Fruit fly (Drosophila melanogaster) whole organism, embryonic: ENCODE data around the gene CG8765.

Source experiments
- Ada2b ChIP-seq: fragments of 200-800 bp; sonication (Bioruptor generic); IDR thresholded peaks from 2 replicates; pipeline ENCODE4 v1.3.6; 2022; ENCODE audit warnings: missing biosample characterization, missing genetic modification characterization
- Adf1 ChIP-seq: fragments of 200-800 bp; sonication (Bioruptor generic); IDR thresholded peaks from 2 replicates; pipeline ENCODE4 v1.3.6; 2022; ENCODE audit warnings: missing biosample characterization, missing genetic modification characterization
- Asciz ChIP-seq: fragments of 200-800 bp; sonication (Bioruptor generic); optimal IDR thresholded peaks from 2 replicates; lab custom pipeline; 2017; ENCODE audit warnings: missing biosample characterization, mild to moderate bottlenecking, missing genetic modification characterization, missing genetic modification reagents
- Awh ChIP-seq: fragments of 200-800 bp; sonication (Bioruptor generic); IDR thresholded peaks from 2 replicates; pipeline ENCODE4, ENCODE4 v1.3.6; 2022; ENCODE audit warnings: missing biosample characterization, missing genetic modification characterization
- BtbVII ChIP-seq: fragments of 200-800 bp; sonication (Bioruptor generic); optimal IDR thresholded peaks from 3 replicates; lab custom pipeline; 2017; ENCODE audit warnings: missing biosample characterization, mild to moderate bottlenecking, missing genetic modification characterization
- CG10979 ChIP-seq: fragments of 200-800 bp; sonication (Bioruptor generic); optimal IDR thresholded peaks from 2 replicates; lab custom pipeline; 2018; ENCODE audit warnings: missing biosample characterization, mild to moderate bottlenecking, missing genetic modification characterization, moderate library complexity
- CG11085 ChIP-seq: fragments of 200-800 bp; sonication (Bioruptor generic); IDR thresholded peaks from 2 replicates; pipeline ENCODE4 v1.3.6; 2022; ENCODE audit warnings: missing biosample characterization, missing genetic modification characterization
- CG12299 ChIP-seq: fragments of 200-800 bp; sonication (Bioruptor generic); optimal IDR thresholded peaks from 2 replicates; lab custom pipeline; 2018; ENCODE audit warnings: missing biosample characterization, mild to moderate bottlenecking, missing genetic modification characterization
- CG12942 ChIP-seq: fragments of 200-800 bp; sonication (Bioruptor generic); optimal IDR thresholded peaks from 3 replicates; lab custom pipeline; 2016; ENCODE audit warnings: missing biosample characterization, missing genetic modification characterization
- CG13287 ChIP-seq: fragments of 200-800 bp; sonication (Bioruptor generic); IDR thresholded peaks from 2 replicates; pipeline ENCODE4 v1.3.6; 2022; ENCODE audit warnings: missing biosample characterization, missing genetic modification characterization; ENCODE audit not compliant: partially characterized antibody
- CG17359 ChIP-seq: fragments of 200-800 bp; sonication (Bioruptor generic); optimal IDR thresholded peaks from 3 replicates; lab custom pipeline; 2018; ENCODE audit warnings: missing biosample characterization, mild to moderate bottlenecking, missing genetic modification characterization, moderate library complexity
- CG18262 ChIP-seq: fragments of 200-800 bp; optimal IDR thresholded peaks from 3 replicates; lab custom pipeline; 2019; ENCODE audit warnings: missing biosample characterization, mild to moderate bottlenecking, missing genetic modification characterization, moderate library complexity
- CG1832 ChIP-seq: fragments of 200-800 bp; sonication (Bioruptor generic); optimal IDR thresholded peaks from 2 replicates; lab custom pipeline; 2017; ENCODE audit warnings: missing biosample characterization, mild to moderate bottlenecking, missing genetic modification characterization, inconsistent platforms
- CG2678 ChIP-seq: fragments of 200-800 bp; sonication (Bioruptor generic); optimal IDR thresholded peaks from 3 replicates; lab custom pipeline; 2019; ENCODE audit warnings: missing biosample characterization, mild to moderate bottlenecking, missing genetic modification characterization, moderate library complexity
- CG3407 ChIP-seq: fragments of 200-800 bp; sonication (Bioruptor generic); optimal IDR thresholded peaks from 2 replicates; lab custom pipeline; 2018; ENCODE audit warnings: missing biosample characterization, mild to moderate bottlenecking, missing genetic modification characterization
- CG4282 ChIP-seq: fragments of 200-800 bp; sonication (Bioruptor generic); optimal IDR thresholded peaks from 2 replicates; lab custom pipeline; 2016; ENCODE audit warnings: missing biosample characterization, missing genetic modification characterization
- CG4424 ChIP-seq: fragments of 200-800 bp; sonication (Bioruptor generic); optimal IDR thresholded peaks from 3 replicates; lab custom pipeline; 2016; ENCODE audit warnings: missing biosample characterization, missing genetic modification characterization
- CG6683 ChIP-seq: fragments of 200-800 bp; sonication (Bioruptor generic); optimal IDR thresholded peaks from 2 replicates; lab custom pipeline; 2017; ENCODE audit warnings: missing biosample characterization, mild to moderate bottlenecking, missing genetic modification characterization, missing genetic modification reagents
- CG6813 ChIP-seq: fragments of 200-800 bp; sonication (Bioruptor generic); optimal IDR thresholded peaks from 2 replicates; lab custom pipeline; 2017; ENCODE audit warnings: missing biosample characterization, missing genetic modification characterization, mild to moderate bottlenecking, moderate library complexity, missing genetic modification reagents
- CG6854 ChIP-seq: fragments of 200-800 bp; sonication (Bioruptor generic); optimal IDR thresholded peaks from 3 replicates; lab custom pipeline; 2017; ENCODE audit warnings: missing biosample characterization, mild to moderate bottlenecking, missing genetic modification characterization
- CG7271 ChIP-seq: fragments of 200-800 bp; sonication (Bioruptor generic); optimal IDR thresholded peaks from 2 replicates; lab custom pipeline; 2018; ENCODE audit warnings: missing biosample characterization, mild to moderate bottlenecking, missing genetic modification characterization, moderate library complexity
- CG8281 ChIP-seq: fragments of 200-800 bp; sonication (Bioruptor generic); optimal IDR thresholded peaks from 2 replicates; lab custom pipeline; 2018; ENCODE audit warnings: missing biosample characterization, mild to moderate bottlenecking, missing genetic modification characterization, moderate library complexity
- CoRest ChIP-seq: fragments of 200-800 bp; sonication (Bioruptor generic); optimal IDR thresholded peaks from 3 replicates; lab custom pipeline; 2018; ENCODE audit warnings: missing biosample characterization, mild to moderate bottlenecking, missing genetic modification characterization, moderate library complexity
- CrebB ChIP-seq: fragments of 200-800 bp; sonication (Bioruptor generic); optimal IDR thresholded peaks from 3 replicates; lab custom pipeline; 2018; ENCODE audit warnings: missing biosample characterization, mild to moderate bottlenecking, missing genetic modification characterization
- D19B ChIP-seq: fragments of 200-800 bp; sonication (Bioruptor generic); optimal IDR thresholded peaks from 2 replicates; lab custom pipeline; 2017; ENCODE audit warnings: missing biosample characterization, mild to moderate bottlenecking, missing genetic modification characterization
- Dbx ChIP-seq: fragments of 200-800 bp; sonication (Bioruptor generic); IDR thresholded peaks from 3 replicates; pipeline ENCODE4 v1.3.6; 2022; ENCODE audit warnings: missing biosample characterization, missing genetic modification characterization
- Doc3 ChIP-seq: fragments of 200-800 bp; sonication (Bioruptor generic); IDR thresholded peaks from 3 replicates; pipeline ENCODE4 v1.3.6; 2022; ENCODE audit warnings: missing biosample characterization, missing genetic modification characterization; ENCODE audit not compliant: partially characterized antibody
- Ets97D ChIP-seq: fragments of 200-800 bp; sonication (Bioruptor generic); optimal IDR thresholded peaks from 3 replicates; lab custom pipeline; 2016; ENCODE audit warnings: missing biosample characterization, missing genetic modification characterization
- GATAe ChIP-seq: fragments of 200-800 bp; sonication (Bioruptor generic); conservative IDR thresholded peaks from 2 replicates; pipeline ENCODE4 v1.3.6; 2022; ENCODE audit warnings: missing biosample characterization, missing genetic modification characterization
- H2.0 ChIP-seq: fragments of 200-800 bp; sonication (Bioruptor generic); IDR thresholded peaks from 2 replicates; pipeline ENCODE4 v1.3.6; 2022; ENCODE audit warnings: missing biosample characterization, missing genetic modification characterization
- HLH3B ChIP-seq: fragments of 200-800 bp; sonication (Bioruptor generic); IDR thresholded peaks from 2 replicates; pipeline ENCODE4 v1.3.6; 2022; ENCODE audit warnings: missing biosample characterization, missing genetic modification characterization
- Oli ChIP-seq: fragments of 200-800 bp; sonication (Bioruptor generic); optimal IDR thresholded peaks from 2 replicates; lab custom pipeline; 2018; ENCODE audit warnings: missing biosample characterization, mild to moderate bottlenecking, missing genetic modification characterization, moderate library complexity
- Ravus ChIP-seq: fragments of 200-800 bp; sonication (Bioruptor generic); IDR thresholded peaks from 2 replicates; pipeline ENCODE4 v1.3.6; 2022; ENCODE audit warnings: missing biosample characterization, missing genetic modification characterization
- Six4 ChIP-seq: fragments of 200-800 bp; sonication (Bioruptor generic); optimal IDR thresholded peaks from 2 replicates; lab custom pipeline; 2016; ENCODE audit warnings: missing biosample characterization, missing genetic modification characterization
- Xrp1 ChIP-seq: fragments of 200-800 bp; sonication (Bioruptor generic); IDR thresholded peaks from 2 replicates; pipeline ENCODE4 v1.3.6; 2022; ENCODE audit warnings: missing biosample characterization, missing genetic modification characterization
- al ChIP-seq: fragments of 200-800 bp; sonication (Bioruptor generic); IDR thresholded peaks from 2 replicates; pipeline ENCODE4 v1.3.6; 2022; ENCODE audit warnings: missing biosample characterization, missing genetic modification characterization
- aop ChIP-seq: fragments of 200-800 bp; sonication (Bioruptor generic); IDR thresholded peaks from 2 replicates; pipeline ENCODE4 v1.3.6; 2022; ENCODE audit warnings: missing biosample characterization, missing genetic modification characterization
- bsh ChIP-seq, 2 experiments: fragments of 200-800 bp; sonication (Bioruptor generic); optimal IDR thresholded peaks; 2 replicates each; lab custom pipeline; 2017 to 2018; ENCODE audit warnings: mild to moderate bottlenecking in 2 of 2, missing biosample characterization in 2 of 2, missing genetic modification characterization in 2 of 2, moderate library complexity in 1 of 2
- ci ChIP-seq: fragments of 200-800 bp; sonication (Bioruptor generic); IDR thresholded peaks from 3 replicates; pipeline ENCODE4 v1.3.6; 2022; ENCODE audit warnings: missing biosample characterization, missing genetic modification characterization
- danr ChIP-seq: fragments of 200-800 bp; sonication (Bioruptor generic); IDR thresholded peaks from 2 replicates; pipeline ENCODE4 v1.3.6; 2022; ENCODE audit warnings: missing biosample characterization, missing genetic modification characterization
- disco-r ChIP-seq: fragments of 200-800 bp; sonication (Bioruptor generic); optimal IDR thresholded peaks from 2 replicates; lab custom pipeline; 2016; ENCODE audit warnings: missing biosample characterization, missing genetic modification characterization
- esg ChIP-seq: fragments of 200-800 bp; sonication (Bioruptor generic); conservative IDR thresholded peaks from 2 replicates; pipeline ENCODE4 v1.3.6; 2022; ENCODE audit warnings: missing biosample characterization, missing genetic modification characterization
- gsb ChIP-seq: fragments of 200-800 bp; sonication (Bioruptor generic); IDR thresholded peaks from 2 replicates; pipeline ENCODE4 v1.3.6; 2022; ENCODE audit warnings: missing biosample characterization, missing genetic modification characterization
- mirr ChIP-seq: fragments of 200-800 bp; sonication (Bioruptor generic); optimal IDR thresholded peaks from 3 replicates; lab custom pipeline; 2018; ENCODE audit warnings: missing biosample characterization, mild to moderate bottlenecking, missing genetic modification characterization
- org-1 ChIP-seq: fragments of 200-800 bp; sonication (Bioruptor generic); optimal IDR thresholded peaks from 2 replicates; lab custom pipeline; 2017; ENCODE audit warnings: missing biosample characterization, missing genetic modification characterization
- pnt ChIP-seq: fragments of 200-800 bp; sonication (Bioruptor generic); optimal IDR thresholded peaks from 3 replicates; lab custom pipeline; 2016; ENCODE audit warnings: missing biosample characterization, missing genetic modification characterization
- sob ChIP-seq: fragments of 200-800 bp; sonication (Bioruptor generic); IDR thresholded peaks from 2 replicates; pipeline ENCODE4 v1.3.6; 2022; ENCODE audit warnings: missing biosample characterization, missing genetic modification characterization

CG8765 gene

DNA sequence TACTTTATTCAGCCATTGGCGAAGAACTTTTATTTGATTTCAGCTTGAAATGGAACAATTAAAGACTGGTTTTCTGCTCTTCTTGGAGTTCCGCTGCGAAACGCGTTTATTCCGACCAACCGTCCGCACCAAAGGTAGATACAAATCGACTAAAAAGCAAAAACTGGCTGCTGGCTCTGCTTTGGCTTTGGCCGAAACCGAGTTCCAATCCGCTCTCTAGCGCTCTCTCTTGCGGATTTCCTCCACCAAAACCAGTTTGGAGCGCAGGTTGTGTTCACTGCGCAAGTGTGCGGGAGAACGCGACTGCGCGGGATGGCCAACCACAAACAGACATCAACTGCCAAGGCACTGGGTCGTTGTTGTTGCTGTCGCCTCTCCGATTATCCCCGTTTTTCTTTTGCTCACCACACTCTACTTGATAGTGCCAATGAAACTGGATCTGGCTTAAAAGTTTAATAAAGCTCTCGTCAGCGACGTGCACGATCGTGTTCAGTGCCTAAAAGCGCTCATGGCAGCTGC, 51.6 kb downstream of the CG8765 start, which contains the start of gene wnd (continued):
- TF ChIP-seq CG13287: peak; percentile 47; the same call in 1 of the 2 replicates

DNA sequence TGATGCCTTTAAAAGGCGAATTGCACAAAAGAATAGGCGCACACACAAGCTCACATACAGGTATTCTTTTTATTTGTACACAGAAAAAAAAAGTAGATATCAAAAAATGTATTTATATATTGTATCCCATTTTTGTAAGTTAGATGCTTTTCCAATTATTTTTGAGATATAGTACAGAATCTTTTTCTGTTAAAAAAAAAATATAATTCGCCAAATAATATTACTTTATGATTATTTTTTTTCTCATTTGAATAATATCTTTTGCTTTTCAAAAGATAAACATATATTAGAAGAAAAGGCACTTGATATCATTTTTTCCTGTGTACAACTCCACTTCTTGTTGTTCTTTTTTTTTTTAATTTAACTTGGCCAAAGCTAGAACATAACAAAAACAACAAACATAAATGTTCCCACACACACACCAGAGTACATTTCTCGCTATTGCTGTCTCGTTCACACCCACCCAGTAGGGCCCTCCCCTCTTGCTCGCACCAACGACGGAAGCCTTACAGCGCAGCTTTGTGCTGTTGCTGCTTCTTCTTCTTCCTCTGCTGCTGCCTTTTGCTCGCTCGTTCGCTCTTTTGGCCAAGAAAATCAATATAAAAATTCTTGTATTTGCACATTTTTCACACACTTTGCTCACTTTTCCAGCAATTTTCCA, 52.2 kb downstream of the CG8765 start:
- TF ChIP-seq HLH3B (GFP tag; lab: Robert Waterston, UW): peak; percentile 77
- TF ChIP-seq Asciz (GFP tag; lab: Kevin White, UChicago): peak; percentile 71
- peak; percentile 54 for TF ChIP-seq CG6854 (GFP tag; lab: Kevin White, UChicago)
- no peak for TF ChIP-seq aop
- no peak for TF ChIP-seq disco-r (GFP tag; lab: Kevin White, UChicago)
- peak; percentile 87 for TF ChIP-seq CoRest (tag; lab: Kevin White, UChicago)
- TF ChIP-seq CG17359 (tag; lab: Kevin White, UChicago): peak; percentile 80
- TF ChIP-seq CG6683: peak; percentile 66
- no peak for TF ChIP-seq Ets97D (GFP tag; lab: Kevin White, UChicago)
- TF ChIP-seq Six4 (GFP tag; lab: Kevin White, UChicago): peak; percentile 73
- no peak for TF ChIP-seq mirr (GFP tag; lab: Kevin White, UChicago)
- peak; percentile 87 for TF ChIP-seq CG18262 (tag; lab: Kevin White, UChicago)
- peak; percentile 62 for TF ChIP-seq D19B (GFP tag; lab: Kevin White, UChicago)
- TF ChIP-seq CG12942 (GFP tag; lab: Kevin White, UChicago): peak; percentile 1
- peak; percentile 67 for TF ChIP-seq CG6813 (GFP tag; lab: Kevin White, UChicago)
- TF ChIP-seq pnt (GFP tag; lab: Kevin White, UChicago): no peak
- TF ChIP-seq Xrp1 (GFP tag; lab: Robert Waterston, UW): peak; percentile 83
- no peak for TF ChIP-seq CG4282 (GFP tag; lab: Kevin White, UChicago)
- peak; percentile 69 for TF ChIP-seq Ravus (GFP tag; lab: Robert Waterston, UW)
- peak; percentile 31 for TF ChIP-seq BtbVII (GFP tag; lab: Kevin White, UChicago)
- TF ChIP-seq gsb (GFP tag; lab: Robert Waterston, UW): no peak
- TF ChIP-seq CG2678 (tag; lab: Kevin White, UChicago): peak; percentile 94
- 0 out of 2 replicates have a peak, but pooled peaks have one; percentile 48 for TF ChIP-seq Ada2b
- no peak for TF ChIP-seq CrebB (tag; lab: Kevin White, UChicago)
- TF ChIP-seq CG1832 (GFP tag; lab: Kevin White, UChicago): peak; percentile 86
- peak; percentile 92 for TF ChIP-seq CG10979
- no peak for TF ChIP-seq CG3407 (GFP tag; lab: Kevin White, UChicago)
- TF ChIP-seq ci (GFP tag; lab: Robert Waterston, UW): peak; percentile 10; the same call in 1 of the 3 replicates
- TF ChIP-seq bsh (GFP tag; optimal IDR thresholded peaks at IDR 0.05; lab: Kevin White, UChicago): peak in 1 of 2 experiments; percentile 80
- peak; percentile 72; the same call in 1 of the 2 replicates for TF ChIP-seq sob
- TF ChIP-seq CG8281 (tag; lab: Kevin White, UChicago): peak; percentile 59
- peak; percentile 23; the same call in 1 of the 2 replicates for TF ChIP-seq danr (GFP tag; lab: Robert Waterston, UW)
- peak; percentile 33; the same call in 1 of the 2 replicates for TF ChIP-seq Awh (GFP tag; lab: Robert Waterston, UW)
- no peak for TF ChIP-seq Doc3 (GFP tag; lab: Robert Waterston, UW)
- TF ChIP-seq GATAe (GFP tag; lab: Robert Waterston, UW): 0 out of 2 replicates have a peak, but pooled peaks have one; percentile 29
- peak; percentile 49 for TF ChIP-seq esg (GFP tag; lab: Robert Waterston, UW)
- peak; percentile 76 for TF ChIP-seq CG12299
- peak; percentile 74 for TF ChIP-seq Adf1 (GFP tag; lab: Robert Waterston, UW)
- TF ChIP-seq Oli (tag; lab: Kevin White, UChicago): peak; percentile 63
- peak; percentile 82 for TF ChIP-seq CG7271
- peak; percentile 83; the same call in 1 of the 2 replicates for TF ChIP-seq al (GFP tag; lab: Robert Waterston, UW)
- peak; percentile 70; the same call in 2 of the 3 replicates for TF ChIP-seq Dbx (GFP tag; lab: Robert Waterston, UW)
- TF ChIP-seq CG11085 (GFP tag; lab: Robert Waterston, UW): peak; percentile 67; the same call in 1 of the 2 replicates
- peak; percentile 8; the same call in 1 of the 2 replicates for TF ChIP-seq H2.0 (GFP tag; lab: Robert Waterston, UW)
- peak; percentile 52 for TF ChIP-seq org-1 (GFP tag; lab: Kevin White, UChicago)
- peak; percentile 79 for TF ChIP-seq CG4424 (GFP tag; lab: Kevin White, UChicago)
